ENCODE assay signal across 6 worm cellular contexts in the genomic region with DNA sequence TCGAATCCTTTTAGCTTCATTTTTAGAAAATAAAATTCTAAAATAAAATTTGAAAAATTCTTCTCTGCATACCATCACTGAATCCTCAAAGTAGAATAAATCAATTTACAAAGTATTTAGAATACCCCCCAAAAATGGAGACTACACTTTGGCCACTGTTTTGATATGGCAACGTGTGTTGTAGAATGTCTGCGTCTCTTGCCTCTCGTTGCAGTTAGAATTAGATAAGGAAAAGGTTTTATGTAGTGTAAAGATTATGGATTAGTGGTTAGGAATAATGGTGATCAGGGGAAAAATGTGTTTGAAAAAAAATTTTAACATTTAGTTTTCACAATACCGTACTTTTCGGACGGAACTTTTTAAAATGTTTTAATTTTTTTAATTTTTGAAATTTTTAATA.
TF ChIP-seq lines count a peak whose summit lies in the region.

A gene (minus strand): TSS at position 129 of the 400 bp plus-strand sequence.

TF ChIP-seq in whole organism, L1 larva, 84 proteins besides CTCF, POLR2A, EP300 and RAD21:
- no peak for TF ChIP-seq lir-3 (tag; optimal IDR thresholded peaks at IDR 0.05; lab: Kevin White, UChicago; ENCODE audit: poor library complexity)
- TF ChIP-seq snu-23 (GFP tag; optimal IDR thresholded peaks at IDR 0.05; lab: Kevin White, UChicago) = no peak
- TF ChIP-seq egl-27 (tag; optimal IDR thresholded peaks at IDR 0.05; lab: Kevin White, UChicago) = no peak
- TF ChIP-seq elt-2 (tag; optimal IDR thresholded peaks at IDR 0.05; lab: Kevin White, UChicago) = peak; percentile 51
- peak in 1 of 2 experiments; percentile 7 for TF ChIP-seq lin-35 (GFP tag; optimal IDR thresholded peaks at IDR 0.05; lab: Kevin White, UChicago)
- TF ChIP-seq nhr-90 (tag; optimal IDR thresholded peaks at IDR 0.05; lab: Kevin White, UChicago; ENCODE audit: poor library complexity) = peak; percentile 8
- TF ChIP-seq nhr-85 (tag; lab: Kevin White, UChicago) = peak; percentile 31
- no peak for TF ChIP-seq efl-1 (optimal IDR thresholded peaks at IDR 0.05; lab: Kevin White, UChicago)
- peak in 1 of 2 experiments; percentile 66 for TF ChIP-seq efl-1 (GFP tag; optimal IDR thresholded peaks at IDR 0.05 in 1 of 2; lab: Kevin White, UChicago)
- no peak for TF ChIP-seq C16A3.4 (tag; optimal IDR thresholded peaks at IDR 0.05; lab: Kevin White, UChicago)
- peak; percentile 42 for TF ChIP-seq nhr-20 (tag; optimal IDR thresholded peaks at IDR 0.05; lab: Kevin White, UChicago)

TF ChIP-seq in whole organism, L2 larva, 48 proteins besides CTCF, POLR2A, EP300 and RAD21:
- peak; percentile 41 for TF ChIP-seq fos-1 (tag; optimal IDR thresholded peaks at IDR 0.05; lab: Kevin White, UChicago)
- no peak for TF ChIP-seq elt-1 (tag; optimal IDR thresholded peaks at IDR 0.05; lab: Kevin White, UChicago)
- TF ChIP-seq crh-2 (tag; optimal IDR thresholded peaks at IDR 0.05; lab: Kevin White, UChicago) = peak; percentile 66
- TF ChIP-seq gmeb-1 (tag; optimal IDR thresholded peaks at IDR 0.05; lab: Kevin White, UChicago) = peak; percentile 6

TF ChIP-seq in whole organism, L3 larva, 47 proteins besides CTCF, POLR2A, EP300 and RAD21:
- TF ChIP-seq pqm-1 (tag; optimal IDR thresholded peaks at IDR 0.05; lab: Kevin White, UChicago) (peak; percentile 50), pha-4 (tag; optimal IDR thresholded peaks at IDR 0.05; lab: Kevin White, UChicago) (no peak), fos-1 (tag; optimal IDR thresholded peaks at IDR 0.05; lab: Kevin White, UChicago) (no peak), lin-39 (tag; optimal IDR thresholded peaks at IDR 0.05; lab: Kevin White, UChicago) (no peak), elt-2 (tag; optimal IDR thresholded peaks at IDR 0.05; lab: Kevin White, UChicago) (peak; percentile 78), nhr-11 (tag; optimal IDR thresholded peaks at IDR 0.05; lab: Kevin White, UChicago) (no peak), nhr-25 (tag; optimal IDR thresholded peaks at IDR 0.05; lab: Kevin White, UChicago) (no peak), ceh-82 (tag; optimal IDR thresholded peaks at IDR 0.05; lab: Kevin White, UChicago) (no peak), sea-2 (GFP tag; optimal IDR thresholded peaks at IDR 0.05; lab: Kevin White, UChicago) (no peak), ceh-28 (tag; optimal IDR thresholded peaks at IDR 0.05; lab: Kevin White, UChicago) (no peak), snpc-4 (tag; optimal IDR thresholded peaks at IDR 0.05; lab: Kevin White, UChicago) (no peak)

TF ChIP-seq in whole organism, L4 larva, 104 proteins besides CTCF, POLR2A, EP300 and RAD21:
- TF ChIP-seq nhr-28 (tag; optimal IDR thresholded peaks at IDR 0.05; lab: Kevin White, UChicago) (peak; percentile 92), aha-1 (tag; lab: Kevin White, UChicago) (peak; percentile 61), nhr-76 (tag; optimal IDR thresholded peaks at IDR 0.05; lab: Kevin White, UChicago) (no peak), mxl-3 (GFP tag; optimal IDR thresholded peaks at IDR 0.05; lab: Kevin White, UChicago) (peak; percentile 30), pqm-1 (tag; optimal IDR thresholded peaks at IDR 0.05; lab: Kevin White, UChicago) (peak; percentile 56), lin-15B (tag; optimal IDR thresholded peaks at IDR 0.05; lab: Kevin White, UChicago) (no peak), dmd-9 (GFP tag; IDR thresholded peaks at IDR 0.05; lab: Robert Waterston, UW) (no peak), dve-1 (tag; optimal IDR thresholded peaks at IDR 0.05; lab: Kevin White, UChicago; ENCODE audit: insufficient read depth) (peak; percentile 75), dmd-6 (GFP tag; IDR thresholded peaks at IDR 0.05; lab: Robert Waterston, UW) (peak; percentile 50), tag-97 (GFP tag; IDR thresholded peaks at IDR 0.05; lab: Robert Waterston, UW) (no peak), egl-27 (tag; optimal IDR thresholded peaks at IDR 0.05; lab: Kevin White, UChicago) (no peak), daf-16 (GFP tag; optimal IDR thresholded peaks at IDR 0.05; lab: Kevin White, UChicago) (no peak), daf-16 (tag; optimal IDR thresholded peaks at IDR 0.05; lab: Kevin White, UChicago) (peak; percentile 35), nhr-48 (tag; optimal IDR thresholded peaks at IDR 0.05; lab: Kevin White, UChicago) (no peak), mdl-1 (tag; optimal IDR thresholded peaks at IDR 0.05; lab: Kevin White, UChicago) (peak in 1 of 2 experiments; percentile 29)

TF ChIP-seq in whole organism, late embryonic, 69 proteins besides CTCF, POLR2A, EP300 and RAD21:
- no peak for TF ChIP-seq unc-3 (GFP tag; conservative IDR thresholded peaks at IDR 0.05; lab: Robert Waterston, UW)
- no peak for TF ChIP-seq unc-3 (tag; optimal IDR thresholded peaks at IDR 0.05; lab: Kevin White, UChicago)
- TF ChIP-seq lin-11 (tag; optimal IDR thresholded peaks at IDR 0.05; lab: Kevin White, UChicago) = no peak
- TF ChIP-seq hlh-6 (tag; optimal IDR thresholded peaks at IDR 0.05; lab: Kevin White, UChicago) = no peak
- no peak for TF ChIP-seq mec-3 (tag; optimal IDR thresholded peaks at IDR 0.05; lab: Kevin White, UChicago; ENCODE audit: borderline replicate concordance)
- TF ChIP-seq elt-2 (tag; optimal IDR thresholded peaks at IDR 0.05; lab: Kevin White, UChicago) = peak; percentile 66

TF ChIP-seq in whole organism, young adult, 124 proteins besides CTCF, POLR2A, EP300 and RAD21:
- TF ChIP-seq ekl-4 (GFP tag; IDR thresholded peaks at IDR 0.05; lab: Robert Waterston, UW) = no peak
- TF ChIP-seq hmg-20 (GFP tag; IDR thresholded peaks at IDR 0.05; lab: Robert Waterston, UW) = no peak
- TF ChIP-seq nhr-90 (tag; optimal IDR thresholded peaks at IDR 0.05; lab: Kevin White, UChicago) = no peak
- peak; percentile 39 for TF ChIP-seq nhr-80 (tag; optimal IDR thresholded peaks at IDR 0.05; lab: Kevin White, UChicago)
- TF ChIP-seq C06A6.2 (GFP tag; conservative IDR thresholded peaks at IDR 0.05; lab: Robert Waterston, UW) = no peak
- no peak for TF ChIP-seq Y79H2A.3 (GFP tag; conservative IDR thresholded peaks at IDR 0.05; lab: Robert Waterston, UW)
- no peak for TF ChIP-seq ceh-91 (GFP tag; IDR thresholded peaks at IDR 0.05; lab: Robert Waterston, UW)
- TF ChIP-seq hsf-1 (GFP tag; IDR thresholded peaks at IDR 0.05; lab: Robert Waterston, UW) = no peak
